Fruit fly (Drosophila melanogaster): ENCODE results near the gene Dhod.
A peak's percentile ranks its signal among the peaks of the same experiment; 100 is the strongest.

DNA sequence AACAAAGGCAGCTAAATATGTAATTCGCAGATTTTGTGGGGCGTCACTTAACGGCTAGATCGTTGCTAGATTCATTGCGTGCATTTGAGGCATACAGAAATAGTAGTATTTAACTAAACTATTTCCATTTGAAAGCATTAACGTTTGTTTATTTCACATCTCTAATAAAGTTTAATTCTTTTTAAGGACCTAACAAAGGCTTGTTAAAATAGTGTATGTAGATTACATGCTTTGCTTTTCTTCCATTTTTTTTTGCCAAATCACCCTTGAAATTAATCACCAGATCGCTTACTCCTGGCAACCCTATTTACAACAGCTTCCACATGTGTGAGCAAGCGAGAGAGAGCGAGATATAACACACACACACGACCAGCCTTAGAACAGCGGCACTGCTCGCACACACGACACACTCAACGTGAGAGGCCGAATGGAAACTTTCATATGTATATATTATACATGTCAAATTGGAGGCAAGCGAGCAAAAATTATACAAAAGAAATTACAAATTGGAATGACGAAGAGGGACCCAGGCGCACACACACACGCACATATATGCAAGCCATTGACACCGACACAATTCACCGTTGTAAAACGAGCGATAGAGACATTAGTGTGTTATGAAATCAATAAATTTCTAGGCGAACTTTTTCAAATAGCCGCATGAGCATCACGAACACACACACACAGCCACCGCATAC is 6.6 kb upstream of the Dhod start:
- peak; percentile 41 for TF ChIP-seq CG4318 (GFP tag; optimal IDR thresholded peaks at IDR 0.05)
- TF ChIP-seq pdm3 (GFP tag; optimal IDR thresholded peaks at IDR 0.05), result peak; percentile 61
- peak; percentile 71 for TF ChIP-seq Smox (GFP tag; optimal IDR thresholded peaks at IDR 0.05)
- TF ChIP-seq CG3032 (tag; optimal IDR thresholded peaks at IDR 0.05), result peak; percentile 21
- peak; percentile 67 for TF ChIP-seq Sox102F (GFP tag; optimal IDR thresholded peaks at IDR 0.05)
- TF ChIP-seq CG8119 (GFP tag; IDR thresholded peaks at IDR 0.05), result 0 out of 3 replicates have a peak, but pooled peaks have one; percentile 28
- TF ChIP-seq CG16779 (tag; optimal IDR thresholded peaks at IDR 0.05), result peak; percentile 3
- TF ChIP-seq CG6854 (GFP tag; optimal IDR thresholded peaks at IDR 0.05), result peak; percentile 40
- TF ChIP-seq Hr4 (GFP tag; optimal IDR thresholded peaks at IDR 0.05), result peak; percentile 67
- TF ChIP-seq Eip75B (GFP tag; optimal IDR thresholded peaks at IDR 0.05), result peak; percentile 74
- peak; percentile 54; the same call in 1 of the 2 replicates for TF ChIP-seq CG15336 (GFP tag; IDR thresholded peaks at IDR 0.05)
- peak; percentile 56 for TF ChIP-seq OdsH (GFP tag; optimal IDR thresholded peaks at IDR 0.05)
- peak; percentile 62 for TF ChIP-seq topi (GFP tag; optimal IDR thresholded peaks at IDR 0.05)
- TF ChIP-seq Ets96B (tag; optimal IDR thresholded peaks at IDR 0.05), result peak; percentile 15

Data from whole organism, prepupa.